Worm (Caenorhabditis elegans) whole organism, young adult: ENCODE data around the gene R144.11.

ENCODE experiments used
- F55B11.4 ChIP-seq: sonication (generic microtip); optimal IDR thresholded peaks from 2 replicates; lab custom pipeline; 2016; ENCODE audit warnings: missing compliant biosample characterization, missing genetic modification characterization, borderline replicate concordance; ENCODE audit not compliant: insufficient read depth
- Y95B8A.8 ChIP-seq: fragments of 200-800 bp; sonication (Bioruptor generic); IDR thresholded peaks from 2 replicates; pipeline ENCODE4 v1.3.6; 2022; ENCODE audit warnings: missing genetic modification reagents, missing genetic modification characterization, missing compliant biosample characterization
- ama-1 ChIP-seq, 3 experiments: fragments of 150-350 bp in 1 of 3; sonication (generic microtip) in 2 of 3; optimal IDR thresholded peaks; 2 replicates each; lab custom pipeline; 2014 to 2018; ENCODE audit warnings: missing biosample characterization in 2 of 3, missing genetic modification characterization in 2 of 3, missing genetic modification reagents in 2 of 3
- ceh-91 ChIP-seq: fragments of 200-800 bp; sonication (Bioruptor generic); IDR thresholded peaks from 2 replicates; pipeline ENCODE4 v1.3.6; 2022; ENCODE audit warnings: missing genetic modification reagents, missing genetic modification characterization, missing compliant biosample characterization
- die-1 ChIP-seq: sonication (generic microtip); optimal IDR thresholded peaks from 2 replicates; lab custom pipeline; 2016; ENCODE audit warnings: missing genotype, mild to moderate bottlenecking, missing genetic modification characterization, missing compliant biosample characterization
- ekl-4 ChIP-seq: fragments of 200-800 bp; sonication (Bioruptor generic); IDR thresholded peaks from 2 replicates; pipeline ENCODE4 v1.3.6; 2022; ENCODE audit warnings: missing genetic modification reagents, missing genetic modification characterization, missing compliant biosample characterization
- him-1 ChIP-seq: sonication (generic microtip); optimal IDR thresholded peaks from 2 replicates; lab custom pipeline; 2016; ENCODE audit warnings: missing genotype, missing genetic modification reagents, missing genetic modification characterization, missing compliant biosample characterization
- lin-54 ChIP-seq: fragments of 200-800 bp; sonication (Bioruptor generic); optimal IDR thresholded peaks from 2 replicates; lab custom pipeline; 2018; ENCODE audit warnings: mild to moderate bottlenecking, missing genetic modification characterization, missing compliant biosample characterization
- madf-3 ChIP-seq: fragments of 200-800 bp; sonication (Bioruptor generic); IDR thresholded peaks from 2 replicates; pipeline ENCODE4 v1.3.6; 2022; ENCODE audit warnings: missing genetic modification reagents, missing genetic modification characterization, missing compliant biosample characterization
- mes-4 ChIP-seq: sonication (generic microtip); optimal IDR thresholded peaks from 2 replicates; lab custom pipeline; 2016; ENCODE audit warnings: missing genotype, missing genetic modification characterization, missing compliant biosample characterization
- pha-4 ChIP-seq: fragments of 150-350 bp; sonication (generic microtip); optimal IDR thresholded peaks from 2 replicates; lab custom pipeline; 2014; ENCODE audit warnings: missing biosample characterization, missing genetic modification reagents, missing genetic modification characterization
- rcor-1 ChIP-seq: fragments of 200-800 bp; sonication (Bioruptor generic); IDR thresholded peaks from 2 replicates; pipeline ENCODE4 v1.3.6; 2022; ENCODE audit warnings: missing genetic modification reagents, missing genetic modification characterization, missing compliant biosample characterization
- sdz-38 ChIP-seq: sonication (generic microtip); optimal IDR thresholded peaks from 2 replicates; lab custom pipeline; 2016; ENCODE audit warnings: missing genotype, missing genetic modification characterization, missing compliant biosample characterization

DNA sequence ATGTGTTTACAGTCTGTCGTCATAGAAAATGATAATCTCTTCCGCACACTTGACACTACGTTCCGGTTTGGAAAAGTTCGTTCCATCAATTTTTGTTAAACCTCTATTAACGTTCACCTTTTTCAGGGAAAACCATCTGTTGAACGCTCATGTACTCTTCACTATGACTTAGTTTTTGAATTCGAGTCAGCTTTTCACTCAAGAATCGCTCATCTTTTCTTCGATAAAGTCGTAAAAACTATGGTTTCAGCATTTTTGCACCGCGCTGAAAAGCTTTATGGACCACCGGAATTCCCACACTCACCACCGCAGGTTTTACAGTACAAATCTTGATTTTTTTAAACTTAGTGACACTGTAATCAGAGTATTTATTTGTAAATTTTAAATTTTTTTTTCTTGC, 15.0 kb upstream of the R144.11 start:
- TF ChIP-seq Y95B8A.8 (no peak), F55B11.4 (tag; lab: Kevin White, UChicago) (no peak), him-1 (tag; lab: Kevin White, UChicago) (no peak), die-1 (tag; lab: Kevin White, UChicago) (no peak), pha-4 (tag; lab: Kevin White, UChicago) (no peak), mes-4 (tag; lab: Kevin White, UChicago) (no peak), madf-3 (GFP tag; lab: Robert Waterston, UW) (no peak), lin-54 (GFP tag; lab: Kevin White, UChicago) (no peak), ekl-4 (GFP tag; lab: Robert Waterston, UW) (no peak), ceh-91 (GFP tag; lab: Robert Waterston, UW) (no peak), ama-1 (optimal IDR thresholded peaks at IDR 0.05; lab: Kevin White, UChicago) (peak; percentile 43), ama-1 (GFP tag; optimal IDR thresholded peaks at IDR 0.05; lab: Kevin White, UChicago) (no peak), sdz-38 (no peak), rcor-1 (GFP tag; lab: Robert Waterston, UW) (no peak)
